Fruit fly (Drosophila melanogaster): ENCODE data around the gene CG44362.

dm6 chr3L:11418041-11418674 is 20.8 kb downstream of the CG44362 start:
- TF ChIP-seq OdsH (GFP tag; optimal IDR thresholded peaks at IDR 0.05) (no peak), CG32264 (GFP tag; optimal IDR thresholded peaks at IDR 0.05) (no peak), h (GFP tag; optimal IDR thresholded peaks at IDR 0.05) (no peak), Hnf4 (GFP tag; optimal IDR thresholded peaks at IDR 0.05) (no peak), Vsx2 (GFP tag; optimal IDR thresholded peaks at IDR 0.05; ENCODE audit: partially characterized antibody) (no peak), dsf (GFP tag; optimal IDR thresholded peaks at IDR 0.05; ENCODE audit: borderline replicate concordance) (no peak), brk (GFP tag; optimal IDR thresholded peaks at IDR 0.05) (no peak), N (GFP tag; optimal IDR thresholded peaks at IDR 0.05) (no peak), woc (GFP tag; optimal IDR thresholded peaks at IDR 0.05) (no peak)

All from whole organism, wandering third instar larva.